Fruit fly (Drosophila melanogaster): Measurements from ENCODE around the gene cype.

Gene cype

dm6 chr2L:5342119-5342817, 15.2 kb downstream of the cype start, which contains the start of gene Acsf2 (continued):
- TF ChIP-seq Eip93F (GFP tag; optimal IDR thresholded peaks at IDR 0.05) (no peak), CG15336 (GFP tag; IDR thresholded peaks at IDR 0.05) (peak; percentile 97), CG8119 (GFP tag; IDR thresholded peaks at IDR 0.05) (peak; percentile 94), CG16779 (tag; optimal IDR thresholded peaks at IDR 0.05) (peak; percentile 63), CG6792 (GFP tag; optimal IDR thresholded peaks at IDR 0.05) (peak; percentile 31), Hr4 (GFP tag; optimal IDR thresholded peaks at IDR 0.05) (peak; percentile 87), dsx (GFP tag; optimal IDR thresholded peaks at IDR 0.05; ENCODE audit: poor library complexity, severe bottlenecking) (no peak), CG4318 (GFP tag; optimal IDR thresholded peaks at IDR 0.05) (peak; percentile 72), CG8632 (GFP tag; optimal IDR thresholded peaks at IDR 0.05) (peak; percentile 35), spab (GFP tag; optimal IDR thresholded peaks at IDR 0.05) (no peak), fd59A (GFP tag; optimal IDR thresholded peaks at IDR 0.05) (no peak), acj6 (GFP tag; optimal IDR thresholded peaks at IDR 0.05) (peak; percentile 60), Ets21C (GFP tag; optimal IDR thresholded peaks at IDR 0.05) (peak; percentile 36), CG32006 (GFP tag; optimal IDR thresholded peaks at IDR 0.05) (peak; percentile 89), CG11294 (GFP tag; IDR thresholded peaks at IDR 0.05) (peak; percentile 97), CG9139 (GFP tag; optimal IDR thresholded peaks at IDR 0.05) (no peak), CG6808 (GFP tag; optimal IDR thresholded peaks at IDR 0.05) (no peak), Smox (GFP tag; optimal IDR thresholded peaks at IDR 0.05) (peak; percentile 48), CG10631 (GFP tag; optimal IDR thresholded peaks at IDR 0.05) (peak; percentile 42), CG6854 (GFP tag; optimal IDR thresholded peaks at IDR 0.05) (no peak), eg (GFP tag; IDR thresholded peaks at IDR 0.05) (peak; percentile 95), salr (GFP tag; optimal IDR thresholded peaks at IDR 0.05) (peak in 1 of 2 experiments; percentile 67), OdsH (GFP tag; optimal IDR thresholded peaks at IDR 0.05) (peak; percentile 80), CG3032 (tag; optimal IDR thresholded peaks at IDR 0.05) (no peak), CG1621 (tag; optimal IDR thresholded peaks at IDR 0.05) (no peak), CG31627 (GFP tag; optimal IDR thresholded peaks at IDR 0.05) (peak; percentile 56), dac (GFP tag; optimal IDR thresholded peaks at IDR 0.05) (peak; percentile 62), net (GFP tag; optimal IDR thresholded peaks at IDR 0.05) (peak; percentile 86), lz (GFP tag; optimal IDR thresholded peaks at IDR 0.05) (peak; percentile 68), Gug (GFP tag; IDR thresholded peaks at IDR 0.05) (peak; percentile 95), fkh (GFP tag; optimal IDR thresholded peaks at IDR 0.05) (peak; percentile 95), Eip75B (GFP tag; optimal IDR thresholded peaks at IDR 0.05) (peak; percentile 23), Met (GFP tag; optimal IDR thresholded peaks at IDR 0.05) (peak; percentile 39), svp (GFP tag) (peak; percentile 81), ss (GFP tag; optimal IDR thresholded peaks at IDR 0.05) (no peak)

dm6 chr2L:5345900-5346299, 18.9 kb downstream of the cype start, which contains the start of gene nompC:
nompC (plus strand) TSS chr2L:5346200.
- TF ChIP-seq dsx (GFP tag; optimal IDR thresholded peaks at IDR 0.05; ENCODE audit: poor library complexity, severe bottlenecking) (no peak), vri (GFP tag; optimal IDR thresholded peaks at IDR 0.05) (no peak), Met (GFP tag; optimal IDR thresholded peaks at IDR 0.05) (no peak), CG10669 (GFP tag; optimal IDR thresholded peaks at IDR 0.05) (no peak), Eip78C (GFP tag) (no peak), CG7368 (GFP tag; optimal IDR thresholded peaks at IDR 0.05) (no peak), Eip75B (GFP tag; optimal IDR thresholded peaks at IDR 0.05) (no peak), fd85E (GFP tag; optimal IDR thresholded peaks at IDR 0.05) (no peak), Ets21C (GFP tag; optimal IDR thresholded peaks at IDR 0.05) (no peak), Hr39 (GFP tag; optimal IDR thresholded peaks at IDR 0.05) (no peak)
